Worm (Caenorhabditis elegans): ENCODE data around the gene R160.3.

DNA sequence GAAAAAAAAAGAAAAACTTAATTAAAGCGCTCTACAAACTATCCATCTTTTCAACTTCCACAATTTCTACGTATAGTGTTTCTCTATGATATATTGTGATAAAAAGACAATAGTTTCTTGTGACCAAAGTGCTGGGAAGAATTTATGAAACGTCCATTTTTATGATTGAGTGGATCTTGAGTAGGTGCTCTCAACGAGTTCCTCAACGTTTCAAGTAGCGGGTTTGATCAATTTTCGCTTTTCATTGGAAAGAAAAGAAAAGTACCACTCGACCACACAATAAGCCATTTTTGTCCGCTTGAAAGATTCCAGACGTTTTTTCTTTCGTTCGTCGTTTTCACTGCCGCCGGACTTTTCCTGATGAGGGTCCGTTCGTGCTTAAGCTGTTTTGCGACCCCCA is 31.3 kb upstream of the R160.3 start:
- TF ChIP-seq ZK546.5 (tag; optimal IDR thresholded peaks at IDR 0.05) (no peak), ztf-7 (tag; optimal IDR thresholded peaks at IDR 0.05) (no peak), fkh-10 (GFP tag; optimal IDR thresholded peaks at IDR 0.05) (no peak), duxl-1 (tag; optimal IDR thresholded peaks at IDR 0.05; ENCODE audit: poor library complexity) (no peak)
